Worm (Caenorhabditis elegans): ENCODE data around the gene gck-2.

The gck-2 gene

DNA sequence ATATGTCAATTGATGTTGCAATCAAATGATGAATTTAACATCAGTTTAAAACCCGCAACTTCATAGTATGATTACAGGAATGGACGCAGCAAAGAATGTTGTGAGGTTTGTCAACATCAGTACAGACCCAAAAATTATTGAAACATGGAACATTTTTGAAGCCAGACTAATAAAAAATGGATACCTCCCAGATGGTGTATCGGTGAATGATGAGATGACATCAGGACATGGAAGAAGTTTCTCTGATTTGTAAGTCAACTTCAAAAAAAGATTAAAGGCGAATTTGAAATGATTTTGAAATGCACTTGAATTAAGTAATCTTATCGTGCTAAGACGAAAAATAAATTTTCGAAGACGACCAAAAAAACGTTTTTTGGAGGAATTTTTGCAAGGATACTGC is 21.4 kb upstream of the gck-2 start:
- TF ChIP-seq sea-2 (GFP tag; optimal IDR thresholded peaks at IDR 0.05) (no peak), nhr-25 (tag; optimal IDR thresholded peaks at IDR 0.05) (no peak), fkh-2 (tag; optimal IDR thresholded peaks at IDR 0.05) (no peak), fos-1 (tag; optimal IDR thresholded peaks at IDR 0.05) (no peak)

DNA sequence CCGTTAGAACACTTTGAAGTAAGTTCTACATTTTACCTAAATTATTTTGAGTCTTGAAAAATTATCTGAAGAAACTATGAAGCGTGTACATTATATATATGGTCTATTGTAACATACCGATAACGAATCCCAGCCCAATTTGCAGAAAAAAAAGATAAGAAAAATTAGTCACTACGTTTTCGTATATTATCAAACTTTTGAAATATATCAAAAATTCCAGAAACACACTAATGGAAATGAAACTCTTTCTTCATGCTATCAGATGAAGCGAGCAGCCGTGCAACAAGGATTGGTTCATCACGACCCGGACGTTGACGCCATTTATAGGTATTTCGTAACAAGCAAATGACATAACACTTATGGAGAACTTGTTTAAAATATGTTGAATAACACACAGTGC is 19.4 kb upstream of the gck-2 start:
- TF ChIP-seq skn-1 (tag; optimal IDR thresholded peaks at IDR 0.05) (no peak), elt-3 (tag; optimal IDR thresholded peaks at IDR 0.05) (no peak), fos-1 (tag; optimal IDR thresholded peaks at IDR 0.05) (no peak), sea-2 (GFP tag; optimal IDR thresholded peaks at IDR 0.05) (no peak), pqm-1 (tag; optimal IDR thresholded peaks at IDR 0.05) (peak; percentile 77), ztf-11 (tag; optimal IDR thresholded peaks at IDR 0.05) (no peak), elt-2 (tag; optimal IDR thresholded peaks at IDR 0.05) (peak; percentile 77), nhr-43 (tag; optimal IDR thresholded peaks at IDR 0.05; ENCODE audit: poor library complexity, severe bottlenecking) (no peak), lin-15B (tag; optimal IDR thresholded peaks at IDR 0.05) (no peak), nhr-77 (tag; optimal IDR thresholded peaks at IDR 0.05) (no peak), mdl-1 (tag; optimal IDR thresholded peaks at IDR 0.05) (no peak)

DNA sequence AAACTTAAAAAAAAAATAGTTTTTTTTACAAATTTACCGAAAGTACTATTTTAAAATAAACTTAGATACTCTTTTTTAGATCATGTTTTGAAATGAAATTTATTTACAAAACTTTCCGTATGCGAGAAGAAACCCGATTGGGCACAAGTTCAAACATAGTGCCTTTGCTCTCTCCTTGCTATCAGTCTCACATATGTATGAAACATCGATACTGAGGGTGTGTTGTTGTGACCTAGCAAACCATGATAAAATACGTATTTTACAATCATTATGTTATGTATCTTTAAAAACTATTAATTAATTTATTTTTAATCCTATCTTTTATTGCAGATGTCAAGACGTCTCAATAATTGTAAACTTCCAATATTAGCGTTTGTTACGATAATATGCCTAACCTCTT is 17.6 kb upstream of the gck-2 start:
- TF ChIP-seq pha-4 (tag; optimal IDR thresholded peaks at IDR 0.05) (peak; percentile 11), pqm-1 (tag; optimal IDR thresholded peaks at IDR 0.05) (peak; percentile 21), mml-1 (tag; optimal IDR thresholded peaks at IDR 0.05) (no peak), nhr-23 (tag; optimal IDR thresholded peaks at IDR 0.05) (no peak), nhr-25 (tag; optimal IDR thresholded peaks at IDR 0.05) (no peak), elt-2 (tag; optimal IDR thresholded peaks at IDR 0.05) (peak; percentile 54)

DNA sequence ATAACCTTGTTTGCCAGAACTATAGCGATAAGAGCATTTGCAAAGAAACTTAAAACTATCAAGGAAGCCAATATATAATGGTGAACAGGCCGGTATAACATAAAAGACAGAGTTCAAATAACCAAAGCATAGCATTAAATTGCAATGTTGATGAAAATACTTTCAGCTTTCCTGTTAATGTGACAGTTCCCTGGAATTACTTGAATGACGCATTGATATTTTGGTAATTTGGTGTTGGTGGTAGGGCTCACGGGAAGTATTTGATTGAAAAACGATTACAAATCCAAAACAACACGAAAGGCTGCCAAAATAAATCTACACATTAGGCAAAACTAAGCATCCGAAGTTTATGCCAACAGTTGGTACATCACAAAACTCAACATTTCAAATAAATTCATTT is 16.5 kb upstream of the gck-2 start, which contains the start of gene dmsr-16:
Gene dmsr-16, minus strand, starts transcription at position 101 of the 400 bp plus-strand sequence.
- TF ChIP-seq lin-39 (tag; optimal IDR thresholded peaks at IDR 0.05) (no peak), nhr-77 (tag; optimal IDR thresholded peaks at IDR 0.05) (no peak), pqm-1 (tag; optimal IDR thresholded peaks at IDR 0.05) (no peak), nhr-67 (tag; optimal IDR thresholded peaks at IDR 0.05) (no peak), lin-15B (tag; optimal IDR thresholded peaks at IDR 0.05) (no peak), jun-1 (tag; optimal IDR thresholded peaks at IDR 0.05) (no peak), ztf-11 (tag; optimal IDR thresholded peaks at IDR 0.05) (no peak), ceh-28 (tag; optimal IDR thresholded peaks at IDR 0.05) (no peak), elt-3 (tag; optimal IDR thresholded peaks at IDR 0.05) (no peak), nhr-28 (tag; optimal IDR thresholded peaks at IDR 0.05) (no peak), ama-1 (optimal IDR thresholded peaks at IDR 0.05) (no peak), fkh-2 (tag; optimal IDR thresholded peaks at IDR 0.05) (no peak), nhr-12 (tag; optimal IDR thresholded peaks at IDR 0.05) (no peak)

DNA sequence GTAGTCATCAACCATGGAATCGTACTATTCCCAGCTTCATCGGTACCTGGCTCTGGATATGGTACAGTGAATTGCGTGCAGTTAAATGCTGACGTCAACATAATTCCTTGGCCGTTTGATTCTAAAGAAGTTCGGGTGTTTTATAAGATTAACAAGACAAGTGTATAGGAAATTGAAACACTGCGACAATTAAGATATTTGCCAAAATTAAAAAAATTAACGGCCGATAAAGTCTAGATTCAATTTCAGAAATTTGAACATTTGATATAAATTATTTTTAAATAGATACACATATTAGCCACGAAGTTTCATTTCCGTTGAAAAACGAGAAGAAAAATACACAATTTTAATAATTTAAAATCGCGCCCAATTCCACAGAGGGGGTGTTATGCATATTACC is 13.9 kb upstream of the gck-2 start, which contains the start of gene dmsr-12:
Gene dmsr-12, minus strand, starts transcription at position 101 of the 400 bp plus-strand sequence.
- TF ChIP-seq egl-27 (tag; optimal IDR thresholded peaks at IDR 0.05), result no peak
- no peak for TF ChIP-seq ama-1 (optimal IDR thresholded peaks at IDR 0.05)
- TF ChIP-seq ZK546.5 (tag; optimal IDR thresholded peaks at IDR 0.05), result no peak
- no peak for TF ChIP-seq pha-4 (tag; optimal IDR thresholded peaks at IDR 0.05)
- TF ChIP-seq nhr-67 (tag; optimal IDR thresholded peaks at IDR 0.05), result no peak

DNA sequence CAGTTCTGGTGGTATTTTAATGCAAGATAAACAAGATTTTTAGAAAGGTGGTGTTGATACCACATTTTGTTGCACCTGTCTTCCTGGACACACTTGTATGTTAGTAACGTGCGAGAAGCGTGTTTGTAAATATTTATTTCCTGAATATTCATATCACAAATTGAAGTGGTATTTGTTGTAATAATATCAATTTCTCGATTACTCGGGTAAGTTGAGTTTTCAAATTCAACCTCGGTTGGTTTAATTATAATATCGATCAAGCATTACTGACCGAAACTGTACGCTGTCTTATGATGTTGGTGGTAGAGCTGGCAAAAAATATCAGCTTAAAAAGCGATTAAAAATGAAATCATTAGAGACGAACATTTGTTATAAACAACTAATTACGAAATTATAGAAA is 11.5 kb upstream of the gck-2 start, which contains the start of gene dmsr-11:
Gene dmsr-11, minus strand, starts transcription at position 101 of the 400 bp plus-strand sequence.
- TF ChIP-seq ceh-9 (tag; optimal IDR thresholded peaks at IDR 0.05) (no peak), nhr-28 (tag; optimal IDR thresholded peaks at IDR 0.05) (no peak), hmg-11 (tag; optimal IDR thresholded peaks at IDR 0.05) (no peak), mdl-1 (tag; optimal IDR thresholded peaks at IDR 0.05) (no peak), eor-1 (tag; optimal IDR thresholded peaks at IDR 0.05) (no peak), egl-27 (tag; optimal IDR thresholded peaks at IDR 0.05) (no peak), lin-39 (tag; optimal IDR thresholded peaks at IDR 0.05) (no peak)

DNA sequence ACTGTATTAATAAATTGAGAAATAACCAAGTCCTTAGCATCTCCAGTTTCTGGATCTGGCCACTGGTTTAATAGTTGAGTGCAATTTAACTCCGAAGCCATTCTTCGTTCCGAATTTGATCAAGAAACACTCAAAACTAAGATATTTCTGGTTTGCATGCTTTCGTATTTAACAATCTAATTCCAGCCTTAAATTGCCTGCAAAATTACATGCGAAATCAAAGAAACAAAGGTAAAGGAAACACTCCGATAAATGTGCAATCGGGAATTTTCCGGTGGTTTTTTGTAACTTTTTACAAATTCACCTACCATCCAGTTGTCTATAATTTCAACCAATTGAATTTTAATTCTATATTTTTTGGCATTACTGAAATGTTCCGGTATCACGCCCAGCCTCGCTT is 9.4 kb upstream of the gck-2 start, which contains the start of gene dmsr-10:
Gene dmsr-10, minus strand, starts transcription at position 101 of the 400 bp plus-strand sequence.
- no peak for TF ChIP-seq nhr-11 (tag; optimal IDR thresholded peaks at IDR 0.05)
- no peak for TF ChIP-seq skn-1 (tag; optimal IDR thresholded peaks at IDR 0.05)
- TF ChIP-seq nhr-67 (tag; optimal IDR thresholded peaks at IDR 0.05), result no peak
- TF ChIP-seq ceh-16 (tag; optimal IDR thresholded peaks at IDR 0.05), result no peak
- TF ChIP-seq eor-1 (tag; optimal IDR thresholded peaks at IDR 0.05), result no peak
- no peak for TF ChIP-seq ama-1 (optimal IDR thresholded peaks at IDR 0.05)
- TF ChIP-seq nhr-28 (tag; optimal IDR thresholded peaks at IDR 0.05), result no peak
